Fruit fly (Drosophila melanogaster) whole organism, prepupa: ENCODE data around the gene CG15914.

ENCODE experiments used
- Blimp-1 ChIP-seq: fragments of 200-800 bp; sonication (Bioruptor generic); optimal IDR thresholded peaks from 3 replicates; lab custom pipeline; 2017; ENCODE audit warnings: missing biosample characterization, missing genetic modification characterization, mild to moderate bottlenecking, moderate library complexity, missing genetic modification reagents
- CG10631 ChIP-seq: fragments of 200-800 bp; sonication (Bioruptor generic); optimal IDR thresholded peaks from 2 replicates; lab custom pipeline; 2016; ENCODE audit warnings: missing biosample characterization, missing genetic modification characterization
- CG11294 ChIP-seq: fragments of 200-800 bp; sonication (Bioruptor generic); IDR thresholded peaks from 2 replicates; pipeline ENCODE4 v1.3.6; 2022; ENCODE audit warnings: missing biosample characterization, missing genetic modification characterization
- CG11762 ChIP-seq: fragments of 200-800 bp; sonication (Bioruptor generic); optimal IDR thresholded peaks from 3 replicates; lab custom pipeline; 2016; ENCODE audit warnings: missing biosample characterization, missing genetic modification characterization; ENCODE audit not compliant: insufficient read depth
- CG15336 ChIP-seq: fragments of 200-800 bp; sonication (Bioruptor generic); IDR thresholded peaks from 2 replicates; pipeline ENCODE4 v1.3.6; 2022; ENCODE audit warnings: missing biosample characterization, missing genetic modification characterization
- CG1621 ChIP-seq: fragments of 200-800 bp; sonication (Bioruptor generic); optimal IDR thresholded peaks from 3 replicates; lab custom pipeline; 2018; ENCODE audit warnings: missing biosample characterization, mild to moderate bottlenecking, missing genetic modification characterization
- CG16779 ChIP-seq: fragments of 200-800 bp; sonication (Bioruptor generic); optimal IDR thresholded peaks from 3 replicates; lab custom pipeline; 2017; ENCODE audit warnings: missing biosample characterization, mild to moderate bottlenecking, missing genetic modification characterization
- CG31627 ChIP-seq: fragments of 200-800 bp; sonication (Bioruptor generic); optimal IDR thresholded peaks from 3 replicates; lab custom pipeline; 2016; ENCODE audit warnings: missing biosample characterization, missing genetic modification characterization
- CG32006 ChIP-seq: fragments of 200-800 bp; sonication (Bioruptor generic); optimal IDR thresholded peaks from 3 replicates; lab custom pipeline; 2017; ENCODE audit warnings: missing biosample characterization, mild to moderate bottlenecking, missing genetic modification characterization
- CG34406 ChIP-seq: fragments of 200-800 bp; sonication (Bioruptor generic); optimal IDR thresholded peaks from 3 replicates; lab custom pipeline; 2016; ENCODE audit warnings: missing biosample characterization, missing genetic modification characterization
- CG3919 ChIP-seq: fragments of 200-800 bp; sonication (Bioruptor generic); optimal IDR thresholded peaks from 3 replicates; lab custom pipeline; 2016; ENCODE audit warnings: missing biosample characterization, missing genetic modification characterization
- CG6163 ChIP-seq: fragments of 200-800 bp; sonication (Bioruptor generic); IDR thresholded peaks from 3 replicates; pipeline ENCODE4 v1.3.6; 2022; ENCODE audit warnings: missing biosample characterization, missing genetic modification characterization
- CG6276 ChIP-seq: fragments of 200-800 bp; sonication (Bioruptor generic); optimal IDR thresholded peaks from 2 replicates; lab custom pipeline; 2017; ENCODE audit warnings: missing biosample characterization, mild to moderate bottlenecking, missing genetic modification characterization
- CG6854 ChIP-seq: fragments of 200-800 bp; sonication (Bioruptor generic); optimal IDR thresholded peaks from 2 replicates; lab custom pipeline; 2017; ENCODE audit warnings: missing biosample characterization, mild to moderate bottlenecking, missing genetic modification characterization
- CG7368 ChIP-seq: fragments of 200-800 bp; sonication (Bioruptor generic); optimal IDR thresholded peaks from 3 replicates; lab custom pipeline; 2016; ENCODE audit warnings: missing biosample characterization, missing genetic modification characterization
- CG8319 ChIP-seq: fragments of 200-800 bp; sonication (Bioruptor generic); optimal IDR thresholded peaks from 3 replicates; lab custom pipeline; 2016; ENCODE audit warnings: missing biosample characterization, missing genetic modification characterization
- CG8632 ChIP-seq: fragments of 200-800 bp; sonication (Bioruptor generic); optimal IDR thresholded peaks from 3 replicates; lab custom pipeline; 2016; ENCODE audit warnings: missing biosample characterization, missing genetic modification characterization
- CG9139 ChIP-seq: fragments of 200-800 bp; sonication (Bioruptor generic); optimal IDR thresholded peaks from 3 replicates; lab custom pipeline; 2017; ENCODE audit warnings: missing biosample characterization, mild to moderate bottlenecking, missing genetic modification characterization
- Eip75B ChIP-seq: fragments of 200-800 bp; sonication (Bioruptor generic); optimal IDR thresholded peaks from 3 replicates; lab custom pipeline; 2016; ENCODE audit warnings: missing biosample characterization, missing genetic modification characterization
- Eip78C ChIP-seq: fragments of 200-800 bp; sonication (Bioruptor generic); peaks from one replicate; lab custom pipeline; 2016; ENCODE audit warnings: missing biosample characterization, missing genetic modification characterization
- Eip93F ChIP-seq: fragments of 200-800 bp; sonication (Bioruptor generic); optimal IDR thresholded peaks from 2 replicates; lab custom pipeline; 2016; ENCODE audit warnings: missing biosample characterization, mild to moderate bottlenecking, missing genetic modification characterization
- Ets21C ChIP-seq: fragments of 200-800 bp; sonication (Bioruptor generic); optimal IDR thresholded peaks from 3 replicates; lab custom pipeline; 2016; ENCODE audit warnings: missing biosample characterization, missing genetic modification characterization
- Gug ChIP-seq: fragments of 200-800 bp; sonication (Bioruptor generic); IDR thresholded peaks from 2 replicates; pipeline ENCODE4 v1.3.6; 2022; ENCODE audit warnings: missing biosample characterization, missing genetic modification characterization
- Hr39 ChIP-seq: fragments of 200-800 bp; sonication (Bioruptor generic); optimal IDR thresholded peaks from 2 replicates; lab custom pipeline; 2016; ENCODE audit warnings: missing biosample characterization, missing genetic modification characterization
- Hr4 ChIP-seq: fragments of 200-800 bp; sonication (Bioruptor generic); optimal IDR thresholded peaks from 3 replicates; lab custom pipeline; 2016; ENCODE audit warnings: missing biosample characterization, missing genetic modification characterization
- Lpt ChIP-seq: fragments of 200-800 bp; sonication (Bioruptor generic); optimal IDR thresholded peaks from 3 replicates; lab custom pipeline; 2016; ENCODE audit warnings: missing biosample characterization, missing genetic modification characterization
- Met ChIP-seq: fragments of 200-800 bp; sonication (Bioruptor generic); optimal IDR thresholded peaks from 3 replicates; lab custom pipeline; 2016; ENCODE audit warnings: missing biosample characterization, missing genetic modification characterization
- Sox102F ChIP-seq: fragments of 200-800 bp; sonication (Bioruptor generic); optimal IDR thresholded peaks from 2 replicates; lab custom pipeline; 2016; ENCODE audit warnings: missing biosample characterization, mild to moderate bottlenecking, missing genetic modification characterization
- Sox14 ChIP-seq: fragments of 200-800 bp; sonication (Bioruptor generic); optimal IDR thresholded peaks from 3 replicates; lab custom pipeline; 2016; ENCODE audit warnings: missing biosample characterization, missing genetic modification characterization
- Sox15 ChIP-seq: fragments of 200-800 bp; sonication (Bioruptor generic); optimal IDR thresholded peaks from 3 replicates; lab custom pipeline; 2016; ENCODE audit warnings: missing biosample characterization, missing genetic modification characterization
- acj6 ChIP-seq: fragments of 200-800 bp; sonication (Bioruptor generic); optimal IDR thresholded peaks from 3 replicates; lab custom pipeline; 2016; ENCODE audit warnings: missing biosample characterization, missing genetic modification characterization
- cyc ChIP-seq: fragments of 200-800 bp; sonication (Bioruptor generic); optimal IDR thresholded peaks from 3 replicates; lab custom pipeline; 2016; ENCODE audit warnings: missing biosample characterization, missing genetic modification characterization
- dac ChIP-seq: fragments of 200-800 bp; sonication (Bioruptor generic); optimal IDR thresholded peaks from 2 replicates; lab custom pipeline; 2017; ENCODE audit warnings: missing biosample characterization, mild to moderate bottlenecking, missing genetic modification characterization
- eg ChIP-seq: fragments of 200-800 bp; sonication (Bioruptor generic); IDR thresholded peaks from 3 replicates; pipeline ENCODE4 v1.3.6; 2022; ENCODE audit warnings: missing biosample characterization, missing genetic modification characterization
- esn ChIP-seq: fragments of 200-800 bp; sonication (Bioruptor generic); optimal IDR thresholded peaks from 2 replicates; lab custom pipeline; 2016; ENCODE audit warnings: missing biosample characterization, mild to moderate bottlenecking, missing genetic modification characterization, moderate library complexity
- fd59A ChIP-seq: fragments of 200-800 bp; sonication (Bioruptor generic); optimal IDR thresholded peaks from 2 replicates; lab custom pipeline; 2017; ENCODE audit warnings: missing biosample characterization, mild to moderate bottlenecking, missing genetic modification characterization, missing genetic modification reagents
- fd85E ChIP-seq: fragments of 200-800 bp; sonication (Bioruptor generic); optimal IDR thresholded peaks from 3 replicates; lab custom pipeline; 2016; ENCODE audit warnings: missing biosample characterization, missing genetic modification characterization
- fkh ChIP-seq: fragments of 200-800 bp; sonication (Bioruptor generic); optimal IDR thresholded peaks from 3 replicates; lab custom pipeline; 2017; ENCODE audit warnings: missing biosample characterization, mild to moderate bottlenecking, missing genetic modification characterization, moderate library complexity
- net ChIP-seq: fragments of 200-800 bp; sonication (Bioruptor generic); optimal IDR thresholded peaks from 3 replicates; lab custom pipeline; 2016; ENCODE audit warnings: missing biosample characterization, missing genetic modification characterization
- ss ChIP-seq, 2 experiments: fragments of 200-800 bp; sonication (Bioruptor generic); optimal IDR thresholded peaks; 2 replicates in 1 of 2; 3 replicates in 1 of 2; lab custom pipeline; 2017 to 2018; ENCODE audit warnings: mild to moderate bottlenecking in 2 of 2, missing biosample characterization in 2 of 2, missing genetic modification characterization in 2 of 2, moderate library complexity in 1 of 2
- topi ChIP-seq: fragments of 200-800 bp; sonication (Bioruptor generic); optimal IDR thresholded peaks from 3 replicates; lab custom pipeline; 2016; ENCODE audit warnings: missing biosample characterization, missing genetic modification characterization

Gene CG15914

dm6 chrX:15886411-15887246 lies 33.4 kb downstream of the CG15914 start (continued):
- TF ChIP-seq CG6854 (GFP tag; lab: Kevin White, UChicago) (peak; percentile 89), Eip75B (GFP tag; lab: Kevin White, UChicago) (peak; percentile 78), CG16779 (tag; lab: Kevin White, UChicago) (peak; percentile 96), acj6 (GFP tag; lab: Kevin White, UChicago) (no peak), CG3919 (no peak), CG11762 (peak; percentile 46), Hr39 (GFP tag; lab: Kevin White, UChicago) (no peak), Ets21C (GFP tag; lab: Kevin White, UChicago) (no peak)

dm6 chrX:15887247-15887616 lies 34.0 kb downstream of the CG15914 start, which contains the start of gene tay:
Gene tay (minus strand): TSS chrX:15887311.
- TF ChIP-seq Hr39 (GFP tag; lab: Kevin White, UChicago) (peak; percentile 6), CG9139 (GFP tag; lab: Kevin White, UChicago) (no peak), CG11762 (no peak), CG31627 (GFP tag; lab: Kevin White, UChicago) (peak; percentile 0), Sox14 (GFP tag; lab: Kevin White, UChicago) (peak; percentile 12), Eip78C (GFP tag; lab: Kevin White, UChicago) (peak; percentile 61)

- no peak for TF ChIP-seq CG3919
- no peak for TF ChIP-seq CG6276 (GFP tag; lab: Kevin White, UChicago)
- no peak for TF ChIP-seq Eip78C (GFP tag; lab: Kevin White, UChicago)
- no peak for TF ChIP-seq Met (GFP tag; lab: Kevin White, UChicago)
- TF ChIP-seq dac (GFP tag; lab: Kevin White, UChicago), result no peak
- TF ChIP-seq topi (GFP tag; lab: Kevin White, UChicago), result no peak
- TF ChIP-seq, all 60 proteins: peak for 0
These were observed 35.5 kb downstream of the CG15914 start for dm6 chrX:15888763-15889162.

dm6 chrX:15889780-15890608 lies 36.8 kb downstream of the CG15914 start, which contains the start of the genes MSBP and CG15916:
Gene MSBP (minus strand): TSS chrX:15890109.
Gene CG15916 (plus strand): TSS chrX:15890589.
- no peak for TF ChIP-seq CG11294 (GFP tag; lab: Robert Waterston, UW)
- peak; percentile 41 for TF ChIP-seq CG10631 (GFP tag; lab: Kevin White, UChicago)
- no peak for TF ChIP-seq net (GFP tag; lab: Kevin White, UChicago)
- peak in 1 of 2 experiments; percentile 45 for TF ChIP-seq ss (GFP tag; optimal IDR thresholded peaks at IDR 0.05; lab: Kevin White, UChicago)
- peak; percentile 28 for TF ChIP-seq esn
- TF ChIP-seq CG11762, result no peak
- TF ChIP-seq acj6 (GFP tag; lab: Kevin White, UChicago), result peak; percentile 37
- TF ChIP-seq CG1621, result no peak
- no peak for TF ChIP-seq CG6163 (GFP tag; lab: Robert Waterston, UW)
- TF ChIP-seq CG6854 (GFP tag; lab: Kevin White, UChicago), result no peak
- TF ChIP-seq topi (GFP tag; lab: Kevin White, UChicago), result peak; percentile 32
- TF ChIP-seq fd85E (GFP tag; lab: Kevin White, UChicago), result no peak
- TF ChIP-seq Blimp-1 (GFP tag; lab: Kevin White, UChicago), result no peak
- peak; percentile 18 for TF ChIP-seq CG34406
- peak; percentile 3 for TF ChIP-seq Lpt (GFP tag; lab: Kevin White, UChicago)
- TF ChIP-seq CG8632 (GFP tag; lab: Kevin White, UChicago), result no peak
- TF ChIP-seq CG3919, result no peak
- TF ChIP-seq eg (GFP tag; lab: Robert Waterston, UW), result no peak; the same call in 2 of the 3 replicates
- TF ChIP-seq Eip75B (GFP tag; lab: Kevin White, UChicago), result no peak
- no peak for TF ChIP-seq Sox14 (GFP tag; lab: Kevin White, UChicago)
- TF ChIP-seq CG15336 (GFP tag; lab: Robert Waterston, UW), result no peak
- TF ChIP-seq Hr4, result peak; percentile 8
- no peak for TF ChIP-seq Eip93F
- peak; percentile 29 for TF ChIP-seq fd59A (GFP tag; lab: Kevin White, UChicago)
- no peak for TF ChIP-seq fkh (GFP tag; lab: Kevin White, UChicago)
- peak; percentile 38; the same call in 1 of the 2 replicates for TF ChIP-seq Gug (GFP tag; lab: Robert Waterston, UW)
- TF ChIP-seq CG7368 (GFP tag; lab: Kevin White, UChicago), result no peak
- no peak for TF ChIP-seq CG32006 (GFP tag; lab: Kevin White, UChicago)
- no peak for TF ChIP-seq Sox102F (GFP tag; lab: Kevin White, UChicago)
- TF ChIP-seq CG8319 (GFP tag; lab: Kevin White, UChicago), result no peak
- TF ChIP-seq dac (GFP tag; lab: Kevin White, UChicago), result no peak
- TF ChIP-seq Sox15 (GFP tag; lab: Kevin White, UChicago), result peak; percentile 41
- peak; percentile 29 for TF ChIP-seq cyc (GFP tag; lab: Kevin White, UChicago)
